Fruit fly (Drosophila melanogaster) whole organism, embryonic: ENCODE data around the gene CG31467.

Experiments used
- ATbp ChIP-seq: fragments of 200-800 bp; sonication (Bioruptor generic); optimal IDR thresholded peaks from 2 replicates; lab custom pipeline; 2017; ENCODE audit warnings: missing biosample characterization, mild to moderate bottlenecking, missing genetic modification characterization, missing genetic modification reagents
- Adf1 ChIP-seq: fragments of 200-800 bp; sonication (Bioruptor generic); IDR thresholded peaks from 2 replicates; pipeline ENCODE4 v1.3.6; 2022; ENCODE audit warnings: missing biosample characterization, missing genetic modification characterization
- Bdp1 ChIP-seq: fragments of 200-800 bp; sonication (Bioruptor generic); optimal IDR thresholded peaks from 3 replicates; lab custom pipeline; 2016; ENCODE audit warnings: missing biosample characterization, missing genetic modification characterization
- Blimp-1 ChIP-seq: fragments of 200-800 bp; sonication (Bioruptor generic); optimal IDR thresholded peaks from 3 replicates; lab custom pipeline; 2018; ENCODE audit warnings: missing biosample characterization, missing genetic modification characterization, mild to moderate bottlenecking, moderate library complexity, missing genetic modification reagents
- CG1024 ChIP-seq: fragments of 200-800 bp; sonication (Bioruptor generic); IDR thresholded peaks from 2 replicates; pipeline ENCODE4 v1.3.6; 2022; ENCODE audit warnings: missing biosample characterization, missing genetic modification characterization
- CG10565 ChIP-seq: fragments of 200-800 bp; sonication (Bioruptor generic); optimal IDR thresholded peaks from 3 replicates; lab custom pipeline; 2016; ENCODE audit warnings: missing biosample characterization, mild to moderate bottlenecking, missing genetic modification characterization
- CG10979 ChIP-seq: fragments of 200-800 bp; sonication (Bioruptor generic); optimal IDR thresholded peaks from 2 replicates; lab custom pipeline; 2018; ENCODE audit warnings: missing biosample characterization, mild to moderate bottlenecking, missing genetic modification characterization, moderate library complexity
- CG11560 ChIP-seq: fragments of 200-800 bp; sonication (Bioruptor generic); IDR thresholded peaks from 3 replicates; pipeline ENCODE4 v1.3.6; 2022; ENCODE audit warnings: missing biosample characterization, missing genetic modification characterization
- CG12219 ChIP-seq: fragments of 200-800 bp; sonication (Bioruptor generic); optimal IDR thresholded peaks from 3 replicates; lab custom pipeline; 2018; ENCODE audit warnings: missing biosample characterization, mild to moderate bottlenecking, missing genetic modification characterization
- CG14014 ChIP-seq: fragments of 200-800 bp; sonication (Bioruptor generic); IDR thresholded peaks from 2 replicates; pipeline ENCODE4 v1.3.6; 2022; ENCODE audit warnings: missing biosample characterization, missing genetic modification characterization
- CG15011 ChIP-seq: fragments of 200-800 bp; sonication (Bioruptor generic); optimal IDR thresholded peaks from 3 replicates; lab custom pipeline; 2018; ENCODE audit warnings: missing biosample characterization, mild to moderate bottlenecking, missing genetic modification characterization
- CG17328 ChIP-seq: fragments of 200-800 bp; sonication (Bioruptor generic); IDR thresholded peaks from 2 replicates; pipeline ENCODE4 v1.3.6; 2022; ENCODE audit warnings: missing biosample characterization, missing genetic modification characterization
- CG2116 ChIP-seq: fragments of 200-800 bp; sonication (Bioruptor generic); optimal IDR thresholded peaks from 3 replicates; lab custom pipeline; 2018; ENCODE audit warnings: missing biosample characterization, mild to moderate bottlenecking, missing genetic modification characterization
- CG30431 ChIP-seq: fragments of 200-800 bp; sonication (Bioruptor generic); optimal IDR thresholded peaks from 2 replicates; lab custom pipeline; 2017; ENCODE audit warnings: missing biosample characterization, missing genetic modification characterization
- CG6689 ChIP-seq: fragments of 200-800 bp; sonication (Bioruptor generic); IDR thresholded peaks from 2 replicates; pipeline ENCODE4 v1.3.6; 2022; ENCODE audit warnings: missing biosample characterization, missing genetic modification characterization
- CG6765 ChIP-seq: fragments of 200-800 bp; sonication (Bioruptor generic); optimal IDR thresholded peaks from 3 replicates; lab custom pipeline; 2017; ENCODE audit warnings: missing biosample characterization, mild to moderate bottlenecking, missing genetic modification characterization
- CG9215 ChIP-seq: fragments of 200-800 bp; sonication (Bioruptor generic); IDR thresholded peaks from 2 replicates; pipeline ENCODE4 v1.3.6; 2022; ENCODE audit warnings: missing biosample characterization, missing genetic modification characterization
- CG9727 ChIP-seq: fragments of 200-800 bp; sonication (Bioruptor generic); optimal IDR thresholded peaks from 3 replicates; lab custom pipeline; 2017; ENCODE audit warnings: missing biosample characterization, mild to moderate bottlenecking, missing genetic modification characterization
- HHEX ChIP-seq: fragments of 200-800 bp; sonication (Bioruptor generic); optimal IDR thresholded peaks from 3 replicates; lab custom pipeline; 2017; ENCODE audit warnings: missing biosample characterization, mild to moderate bottlenecking, missing genetic modification characterization, missing genetic modification reagents
- Hr78 ChIP-seq, 2 experiments: fragments of 200-800 bp in 1 of 2; fragments of >200 bp in 1 of 2; sonication (Bioruptor generic) in 1 of 2; optimal IDR thresholded peaks; 2 replicates each; lab custom pipeline; 2017 to 2019; ENCODE audit warnings: missing biosample characterization in 2 of 2, missing genetic modification characterization in 2 of 2, mild to moderate bottlenecking in 1 of 2, moderate library complexity in 1 of 2
- Jarid2 ChIP-seq: fragments of 200-800 bp; sonication (Bioruptor generic); optimal IDR thresholded peaks from 3 replicates; lab custom pipeline; 2017; ENCODE audit warnings: mild to moderate bottlenecking, missing biosample characterization, missing genetic modification reagents, missing genetic modification characterization
- Kr ChIP-seq: fragments of 200-800 bp; sonication (Bioruptor generic); optimal IDR thresholded peaks from 2 replicates; lab custom pipeline; 2017; ENCODE audit warnings: missing biosample characterization, mild to moderate bottlenecking, missing genetic modification characterization
- MBD-R2 ChIP-seq: fragments of 200-800 bp; sonication (Bioruptor generic); IDR thresholded peaks from 2 replicates; pipeline ENCODE4 v1.3.6; 2022; ENCODE audit warnings: missing biosample characterization, missing genetic modification characterization
- NC2α ChIP-seq: fragments of 200-800 bp; sonication (Bioruptor generic); optimal IDR thresholded peaks from 2 replicates; lab custom pipeline; 2016; ENCODE audit warnings: missing biosample characterization, missing genetic modification characterization
- Opbp ChIP-seq: fragments of 200-800 bp; sonication (Bioruptor generic); IDR thresholded peaks from 3 replicates; pipeline ENCODE4 v1.3.6; 2022; ENCODE audit warnings: missing biosample characterization, missing genetic modification characterization; ENCODE audit not compliant: partially characterized antibody
- Trl ChIP-seq, 3 experiments: fragments of >200 bp in 2 of 3; fragments of 200-800 bp in 1 of 3; sonication (Bioruptor generic) in 1 of 3; optimal IDR thresholded peaks; 2 replicates in 1 of 3; 3 replicates in 2 of 3; lab custom pipeline; 2016 to 2017; ENCODE audit warnings: missing biosample characterization in 1 of 3, missing genetic modification characterization in 1 of 3
- ac ChIP-seq: fragments of 200-800 bp; sonication (Bioruptor generic); optimal IDR thresholded peaks from 3 replicates; lab custom pipeline; 2017; ENCODE audit warnings: missing biosample characterization, mild to moderate bottlenecking, missing genetic modification characterization
- amos ChIP-seq: fragments of 200-800 bp; sonication (Bioruptor generic); IDR thresholded peaks from 2 replicates; pipeline ENCODE4 v1.3.6; 2022; ENCODE audit warnings: missing biosample characterization, missing genetic modification characterization; ENCODE audit not compliant: partially characterized antibody
- chinmo ChIP-seq: fragments of 200-800 bp; sonication (Bioruptor generic); IDR thresholded peaks from 4 replicates; pipeline ENCODE4 v1.3.6; 2022; ENCODE audit warnings: missing biosample characterization, missing genetic modification characterization; ENCODE audit not compliant: partially characterized antibody
- crol ChIP-seq: fragments of 200-800 bp; sonication (Bioruptor generic); IDR thresholded peaks from 2 replicates; pipeline ENCODE4 v1.3.6; 2022; ENCODE audit warnings: missing biosample characterization, missing genetic modification characterization
- emc ChIP-seq: fragments of 200-800 bp; sonication (Bioruptor generic); optimal IDR thresholded peaks from 2 replicates; lab custom pipeline; 2016; ENCODE audit warnings: missing biosample characterization, missing genetic modification characterization
- kah ChIP-seq: fragments of 200-800 bp; sonication (Bioruptor generic); optimal IDR thresholded peaks from 2 replicates; lab custom pipeline; 2018; ENCODE audit warnings: missing biosample characterization, mild to moderate bottlenecking, missing genetic modification characterization
- lbe ChIP-seq: fragments of 200-800 bp; sonication (Bioruptor generic); optimal IDR thresholded peaks from 2 replicates; lab custom pipeline; 2016; ENCODE audit warnings: missing biosample characterization, mild to moderate bottlenecking, missing genetic modification characterization
- lov ChIP-seq, 2 experiments: fragments of 200-800 bp in 1 of 2; fragments of >200 bp in 1 of 2; sonication (Bioruptor generic) in 1 of 2; IDR thresholded peaks in 1 of 2; optimal IDR thresholded peaks in 1 of 2; 2 replicates in 1 of 2; 3 replicates in 1 of 2; pipeline versions ENCODE4 v1.3.6 to Lab custom; 2017 to 2022; ENCODE audit warnings: missing biosample characterization in 1 of 2, missing genetic modification characterization in 1 of 2
- mirr ChIP-seq: fragments of 200-800 bp; sonication (Bioruptor generic); optimal IDR thresholded peaks from 3 replicates; lab custom pipeline; 2018; ENCODE audit warnings: missing biosample characterization, mild to moderate bottlenecking, missing genetic modification characterization
- nerfin-2 ChIP-seq: fragments of 200-800 bp; sonication (Bioruptor generic); IDR thresholded peaks from 2 replicates; pipeline ENCODE4 v1.3.6; 2022; ENCODE audit warnings: missing biosample characterization, missing genetic modification characterization; ENCODE audit not compliant: partially characterized antibody
- oc ChIP-seq: fragments of 200-800 bp; sonication (Bioruptor generic); optimal IDR thresholded peaks from 2 replicates; lab custom pipeline; 2018; ENCODE audit warnings: missing biosample characterization, mild to moderate bottlenecking, missing genetic modification characterization, moderate library complexity
- salm ChIP-seq: fragments of 200-800 bp; sonication (Bioruptor generic); optimal IDR thresholded peaks from 2 replicates; lab custom pipeline; 2018; ENCODE audit warnings: missing biosample characterization, mild to moderate bottlenecking, missing genetic modification characterization
- sc ChIP-seq, 3 experiments: fragments of >200 bp in 2 of 3; fragments of 200-800 bp in 1 of 3; sonication (Bioruptor generic) in 1 of 3; optimal IDR thresholded peaks; 2 replicates in 2 of 3; 3 replicates in 1 of 3; lab custom pipeline; 2017; ENCODE audit warnings: mild to moderate bottlenecking in 1 of 3, missing biosample characterization in 1 of 3, missing genetic modification characterization in 1 of 3, missing genetic modification reagents in 1 of 3
- slp2 ChIP-seq: fragments of 200-800 bp; sonication (Bioruptor generic); optimal IDR thresholded peaks from 2 replicates; lab custom pipeline; 2016; ENCODE audit warnings: missing biosample characterization, missing genetic modification characterization
- stc ChIP-seq: fragments of 200-800 bp; sonication (Bioruptor generic); IDR thresholded peaks from 2 replicates; pipeline ENCODE4 v1.3.6; 2022; ENCODE audit warnings: missing biosample characterization, missing genetic modification characterization
- tap ChIP-seq: fragments of 200-800 bp; optimal IDR thresholded peaks from 3 replicates; lab custom pipeline; 2019; ENCODE audit warnings: missing biosample characterization, mild to moderate bottlenecking, missing genetic modification characterization, moderate library complexity
- tgo ChIP-seq: fragments of 200-800 bp; sonication (Bioruptor generic); IDR thresholded peaks from 3 replicates; pipeline ENCODE4 v1.3.6; 2022; ENCODE audit warnings: missing biosample characterization, missing genetic modification characterization
- vvl ChIP-seq: fragments of 200-800 bp; sonication (Bioruptor generic); IDR thresholded peaks from 2 replicates; pipeline ENCODE4 v1.3.6; 2022; ENCODE audit warnings: missing biosample characterization, missing genetic modification characterization

CG31467 gene

DNA sequence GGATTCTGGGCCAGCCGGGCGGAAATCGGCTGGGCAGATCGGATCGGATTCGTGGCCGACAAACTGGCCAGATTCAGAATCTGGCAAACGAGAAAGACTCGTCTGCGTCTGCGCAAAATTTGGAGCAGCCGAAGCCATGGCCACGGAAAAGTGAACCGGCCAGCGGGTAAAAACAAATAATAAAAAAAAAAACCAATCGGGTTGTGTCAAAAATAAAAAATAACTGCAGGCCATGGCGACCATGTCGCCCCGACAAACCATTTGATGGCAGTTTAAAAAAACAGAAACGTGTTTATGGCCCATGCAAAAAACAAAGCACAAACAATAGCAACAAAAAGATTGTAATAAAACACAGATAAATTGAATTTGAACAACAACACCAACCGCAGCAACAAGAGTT lies 18.5 kb downstream of the CG31467 start:
- TF ChIP-seq chinmo (0 out of 4 replicates have a peak, but pooled peaks have one; percentile 42), CG6689 (GFP tag; lab: Robert Waterston, UW) (no peak)
- TF ChIP-seq, all 482 proteins: peak for 1

DNA sequence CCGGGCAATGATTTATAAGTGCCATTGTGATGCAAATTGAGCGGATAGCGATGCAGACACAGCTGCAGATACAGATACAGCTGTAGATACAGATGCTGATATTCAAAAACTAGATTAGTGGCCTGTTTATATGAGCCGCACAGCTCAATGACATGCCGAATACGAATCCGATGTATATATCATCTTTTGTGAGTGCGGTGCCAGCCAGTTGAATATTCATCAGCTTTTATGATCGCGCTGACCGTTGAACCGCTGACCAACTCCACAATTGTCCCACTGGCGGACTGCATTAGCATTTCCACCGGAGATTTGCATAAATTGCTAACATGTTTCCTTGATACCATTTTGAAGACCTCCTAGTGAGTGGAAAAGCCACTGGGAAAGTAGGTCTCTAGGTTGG lies 19.4 kb downstream of the CG31467 start:
- TF ChIP-seq Kr (GFP tag; lab: Kevin White, UChicago) (no peak), oc (tag; lab: Kevin White, UChicago) (peak; percentile 72), ATbp (GFP tag; lab: Kevin White, UChicago) (no peak), vvl (peak; percentile 77), salm (tag; lab: Kevin White, UChicago) (peak; percentile 2), Hr78 (GFP tag; optimal IDR thresholded peaks at IDR 0.05; lab: Kevin White, UChicago) (peak in 1 of 2 experiments; percentile 38)
- TF ChIP-seq, all 482 proteins: peak for 4

- TF ChIP-seq lbe (GFP tag; lab: Kevin White, UChicago) = no peak
- TF ChIP-seq CG9215 = no peak
- no peak for TF ChIP-seq CG11560 (tag; lab: Robert Waterston, UW)
- TF ChIP-seq mirr = no peak
- TF ChIP-seq MBD-R2 (GFP tag; lab: Robert Waterston, UW) = no peak
- peak; percentile 59 for TF ChIP-seq Adf1 (GFP tag; lab: Robert Waterston, UW)
- TF ChIP-seq Opbp (GFP tag; lab: Robert Waterston, UW) = no peak
- TF ChIP-seq CG1024 (GFP tag; lab: Robert Waterston, UW) = no peak
- TF ChIP-seq NC2α (GFP tag; lab: Kevin White, UChicago) = no peak
- no peak for TF ChIP-seq emc (GFP tag; lab: Kevin White, UChicago)
- peak; percentile 29; the same call in 1 of the 2 replicates for TF ChIP-seq CG14014 (GFP tag; lab: Robert Waterston, UW)
- TF ChIP-seq Trl (optimal IDR thresholded peaks at IDR 0.05; lab: Kevin White, UChicago) = peak; percentile 2 to 37
- TF ChIP-seq Trl (GFP tag; optimal IDR thresholded peaks at IDR 0.05; lab: Kevin White, UChicago) = no peak
- TF ChIP-seq CG15011 (GFP tag; lab: Kevin White, UChicago) = no peak
- TF ChIP-seq stc (GFP tag; lab: Robert Waterston, UW) = peak; percentile 44; the same call in 1 of the 2 replicates
- no peak for TF ChIP-seq CG30431 (GFP tag; lab: Kevin White, UChicago)
- TF ChIP-seq amos (GFP tag; lab: Robert Waterston, UW) = peak; percentile 16; the same call in 1 of the 2 replicates
- TF ChIP-seq CG10979 = no peak
- TF ChIP-seq lov (optimal IDR thresholded peaks at IDR 0.05; lab: Kevin White, UChicago) = no peak
- no peak for TF ChIP-seq lov (GFP tag; IDR thresholded peaks at IDR 0.05; lab: Robert Waterston, UW)
- no peak for TF ChIP-seq CG10565 (GFP tag; lab: Kevin White, UChicago)
- TF ChIP-seq CG2116 = no peak
- no peak for TF ChIP-seq Bdp1 (GFP tag; lab: Kevin White, UChicago)
- TF ChIP-seq ac = no peak
- no peak for TF ChIP-seq CG12219 (GFP tag; lab: Kevin White, UChicago)
- TF ChIP-seq HHEX = no peak
- no peak for TF ChIP-seq Blimp-1
- TF ChIP-seq slp2 (GFP tag; lab: Kevin White, UChicago) = no peak
- TF ChIP-seq Jarid2 (GFP tag; lab: Kevin White, UChicago) = peak; percentile 53
- no peak for TF ChIP-seq tap (tag; lab: Kevin White, UChicago)
- TF ChIP-seq nerfin-2 (GFP tag; lab: Robert Waterston, UW) = no peak
- TF ChIP-seq CG9727 (GFP tag; lab: Kevin White, UChicago) = no peak
- no peak for TF ChIP-seq tgo (GFP tag; lab: Robert Waterston, UW)
- no peak for TF ChIP-seq CG6765 (GFP tag; lab: Kevin White, UChicago)
- TF ChIP-seq CG17328 (GFP tag; lab: Robert Waterston, UW) = 0 out of 2 replicates have a peak, but pooled peaks have one; percentile 5
- TF ChIP-seq sc (optimal IDR thresholded peaks at IDR 0.05; lab: Kevin White, UChicago) = no peak
- no peak for TF ChIP-seq sc (GFP tag; optimal IDR thresholded peaks at IDR 0.05; lab: Kevin White, UChicago)
- peak; percentile 68 for TF ChIP-seq crol (GFP tag; lab: Robert Waterston, UW)
- TF ChIP-seq kah (GFP tag; lab: Kevin White, UChicago) = no peak
Measured at dm6 chr3R:10686307-10687094, 20.2 kb downstream of the CG31467 start, which contains the start of gene Skel. TSS of gene Skel (plus strand) at chr3R:10686943.
